Fruit fly (Drosophila melanogaster): ENCODE results near the gene boss.

- TF ChIP-seq CG8478 (optimal IDR thresholded peaks at IDR 0.05) (no peak), CTCF (optimal IDR thresholded peaks at IDR 0.05) (no peak)
Observed at dm6 chr3R:26002039-26002438, 40.2 kb downstream of the boss start.
